Fruit fly (Drosophila melanogaster) whole organism, embryonic: Measurements from ENCODE around the gene CG6142.

Experiments used
- Antp ChIP-seq: fragments of 200-800 bp; sonication (Bioruptor generic); optimal IDR thresholded peaks from 3 replicates; lab custom pipeline; 2016; ENCODE audit warnings: missing biosample characterization, missing genetic modification characterization
- Awh ChIP-seq: fragments of 200-800 bp; sonication (Bioruptor generic); IDR thresholded peaks from 2 replicates; pipeline ENCODE4, ENCODE4 v1.3.6; 2022; ENCODE audit warnings: missing biosample characterization, missing genetic modification characterization
- B-H1 ChIP-seq: fragments of 200-800 bp; sonication (Bioruptor generic); IDR thresholded peaks from 3 replicates; pipeline ENCODE4 v1.3.6; 2022; ENCODE audit warnings: missing biosample characterization, missing genetic modification characterization
- Bgb ChIP-seq: fragments of 200-800 bp; sonication (Bioruptor generic); IDR thresholded peaks from 2 replicates; pipeline ENCODE4 v1.3.6; 2022; ENCODE audit warnings: missing biosample characterization, missing genetic modification characterization; ENCODE audit not compliant: partially characterized antibody
- CG12659 ChIP-seq: fragments of 200-800 bp; sonication (Bioruptor generic); optimal IDR thresholded peaks from 3 replicates; lab custom pipeline; 2017; ENCODE audit warnings: mild to moderate bottlenecking, missing biosample characterization, missing genetic modification reagents, missing genetic modification characterization
- CG14441 ChIP-seq: fragments of 200-800 bp; sonication (Bioruptor generic); IDR thresholded peaks from 2 replicates; pipeline ENCODE4 v1.3.6; 2022; ENCODE audit warnings: missing biosample characterization, missing genetic modification characterization
- CG15073 ChIP-seq: fragments of 200-800 bp; sonication (Bioruptor generic); optimal IDR thresholded peaks from 2 replicates; lab custom pipeline; 2016; ENCODE audit warnings: missing biosample characterization, missing genetic modification characterization
- CG17385 ChIP-seq: fragments of 200-800 bp; sonication (Bioruptor generic); optimal IDR thresholded peaks from 3 replicates; lab custom pipeline; 2018; ENCODE audit warnings: missing biosample characterization, mild to moderate bottlenecking, missing genetic modification characterization
- CG17912 ChIP-seq: fragments of 200-800 bp; sonication (Bioruptor generic); optimal IDR thresholded peaks from 2 replicates; lab custom pipeline; 2018; ENCODE audit warnings: missing biosample characterization, mild to moderate bottlenecking, missing genetic modification characterization
- CG2129 ChIP-seq: fragments of 200-800 bp; sonication (Bioruptor generic); IDR thresholded peaks from 2 replicates; pipeline ENCODE4 v1.3.6; 2022; ENCODE audit warnings: missing biosample characterization, missing genetic modification characterization; ENCODE audit not compliant: partially characterized antibody
- CG2199 ChIP-seq: fragments of 200-800 bp; sonication (Bioruptor generic); IDR thresholded peaks from 3 replicates; pipeline ENCODE4 v1.3.6; 2022; ENCODE audit warnings: missing biosample characterization, missing genetic modification characterization
- CG30403 ChIP-seq: fragments of 200-800 bp; sonication (Bioruptor generic); optimal IDR thresholded peaks from 3 replicates; lab custom pipeline; 2016; ENCODE audit warnings: missing biosample characterization, missing genetic modification characterization
- CG3065 ChIP-seq: fragments of 200-800 bp; sonication (Bioruptor generic); optimal IDR thresholded peaks from 2 replicates; lab custom pipeline; 2016; ENCODE audit warnings: missing biosample characterization, missing genetic modification characterization
- CG31365 ChIP-seq: fragments of 200-800 bp; sonication (Bioruptor generic); optimal IDR thresholded peaks from 2 replicates; lab custom pipeline; 2018; ENCODE audit warnings: missing biosample characterization, mild to moderate bottlenecking, missing genetic modification characterization
- CG3163 ChIP-seq: fragments of 200-800 bp; sonication (Bioruptor generic); optimal IDR thresholded peaks from 3 replicates; lab custom pipeline; 2016; ENCODE audit warnings: missing biosample characterization, missing genetic modification characterization
- CG33557 ChIP-seq: fragments of 200-800 bp; sonication (Bioruptor generic); optimal IDR thresholded peaks from 2 replicates; lab custom pipeline; 2019; ENCODE audit warnings: missing biosample characterization, mild to moderate bottlenecking, missing genetic modification characterization, moderate library complexity
- CG4424 ChIP-seq: fragments of 200-800 bp; sonication (Bioruptor generic); optimal IDR thresholded peaks from 3 replicates; lab custom pipeline; 2016; ENCODE audit warnings: missing biosample characterization, missing genetic modification characterization
- CG5245 ChIP-seq: fragments of 200-800 bp; sonication (Bioruptor generic); optimal IDR thresholded peaks from 3 replicates; lab custom pipeline; 2016; ENCODE audit warnings: missing biosample characterization, missing genetic modification characterization
- CG7372 ChIP-seq: fragments of 200-800 bp; sonication (Bioruptor generic); IDR thresholded peaks from 2 replicates; pipeline ENCODE4 v1.3.6; 2022; ENCODE audit warnings: missing biosample characterization, missing genetic modification characterization
- CG7987 ChIP-seq: fragments of 200-800 bp; sonication (Bioruptor generic); optimal IDR thresholded peaks from 2 replicates; lab custom pipeline; 2018; ENCODE audit warnings: missing biosample characterization, mild to moderate bottlenecking, missing genetic modification characterization, moderate library complexity
- CG8089 ChIP-seq: fragments of 200-800 bp; sonication (Bioruptor generic); optimal IDR thresholded peaks from 3 replicates; lab custom pipeline; 2016; ENCODE audit warnings: missing biosample characterization, missing genetic modification characterization
- D19A ChIP-seq: fragments of 200-800 bp; optimal IDR thresholded peaks from 3 replicates; lab custom pipeline; 2019; ENCODE audit warnings: missing biosample characterization, mild to moderate bottlenecking, missing genetic modification characterization, moderate library complexity
- D19B ChIP-seq: fragments of 200-800 bp; sonication (Bioruptor generic); optimal IDR thresholded peaks from 2 replicates; lab custom pipeline; 2017; ENCODE audit warnings: missing biosample characterization, mild to moderate bottlenecking, missing genetic modification characterization
- Drgx ChIP-seq: fragments of 200-800 bp; sonication (Bioruptor generic); IDR thresholded peaks from 2 replicates; pipeline ENCODE4 v1.3.6; 2022; ENCODE audit warnings: missing biosample characterization, missing genetic modification characterization
- Fer1 ChIP-seq: fragments of 200-800 bp; sonication (Bioruptor generic); optimal IDR thresholded peaks from 2 replicates; lab custom pipeline; 2017; ENCODE audit warnings: missing biosample characterization, mild to moderate bottlenecking, missing genetic modification characterization
- Hey ChIP-seq: fragments of 200-800 bp; sonication (Bioruptor generic); optimal IDR thresholded peaks from 3 replicates; lab custom pipeline; 2018; ENCODE audit warnings: missing biosample characterization, mild to moderate bottlenecking, missing genetic modification characterization
- HmgD ChIP-seq: fragments of 200-800 bp; sonication (Bioruptor generic); optimal IDR thresholded peaks from 3 replicates; lab custom pipeline; 2016; ENCODE audit warnings: missing biosample characterization, missing genetic modification characterization
- Max ChIP-seq: fragments of 200-800 bp; sonication (Bioruptor generic); optimal IDR thresholded peaks from 2 replicates; lab custom pipeline; 2016; ENCODE audit warnings: missing biosample characterization, mild to moderate bottlenecking, missing genetic modification characterization
- PHDP ChIP-seq: fragments of 200-800 bp; sonication (Bioruptor generic); optimal IDR thresholded peaks from 3 replicates; lab custom pipeline; 2018; ENCODE audit warnings: missing biosample characterization, mild to moderate bottlenecking, missing genetic modification characterization, moderate library complexity
- Usf ChIP-seq: fragments of 200-800 bp; sonication (Bioruptor generic); optimal IDR thresholded peaks from 2 replicates; lab custom pipeline; 2017; ENCODE audit warnings: missing genotype, missing biosample characterization, missing genetic modification characterization
- Vsx1 ChIP-seq: fragments of 200-800 bp; sonication (Bioruptor generic); optimal IDR thresholded peaks from 2 replicates; lab custom pipeline; 2017; ENCODE audit warnings: missing biosample characterization, mild to moderate bottlenecking, missing genetic modification characterization, missing genetic modification reagents
- al ChIP-seq: fragments of 200-800 bp; sonication (Bioruptor generic); IDR thresholded peaks from 2 replicates; pipeline ENCODE4 v1.3.6; 2022; ENCODE audit warnings: missing biosample characterization, missing genetic modification characterization
- bsh ChIP-seq, 2 experiments: fragments of 200-800 bp; sonication (Bioruptor generic); optimal IDR thresholded peaks; 2 replicates each; lab custom pipeline; 2017 to 2018; ENCODE audit warnings: mild to moderate bottlenecking in 2 of 2, missing biosample characterization in 2 of 2, missing genetic modification characterization in 2 of 2, moderate library complexity in 1 of 2
- chif ChIP-seq, 2 experiments: fragments of 200-800 bp; sonication (Bioruptor generic); optimal IDR thresholded peaks; 3 replicates each; lab custom pipeline; 2016; ENCODE audit warnings: missing biosample characterization in 2 of 2, missing genetic modification characterization in 2 of 2
- disco-r ChIP-seq: fragments of 200-800 bp; sonication (Bioruptor generic); optimal IDR thresholded peaks from 2 replicates; lab custom pipeline; 2016; ENCODE audit warnings: missing biosample characterization, missing genetic modification characterization
- maf-S ChIP-seq: fragments of 200-800 bp; sonication (Bioruptor generic); optimal IDR thresholded peaks from 2 replicates; lab custom pipeline; 2016; ENCODE audit warnings: missing biosample characterization, missing genetic modification characterization
- otp ChIP-seq: fragments of 200-800 bp; sonication (Bioruptor generic); IDR thresholded peaks from 3 replicates; pipeline ENCODE4, ENCODE4 v1.3.6; 2022; ENCODE audit warnings: missing biosample characterization, missing genetic modification characterization
- p53 ChIP-seq: fragments of 200-800 bp; sonication (Bioruptor generic); optimal IDR thresholded peaks from 2 replicates; lab custom pipeline; 2016; ENCODE audit warnings: missing biosample characterization, missing genetic modification characterization
- pan ChIP-seq, 4 experiments: fragments of >200 bp in 3 of 4; fragments of 200-800 bp in 1 of 4; sonication (Bioruptor generic) in 1 of 4; optimal IDR thresholded peaks in 3 of 4; IDR thresholded peaks in 1 of 4; 2 replicates each; pipeline versions ENCODE4 v1.3.6 to Lab custom; 2017 to 2022; ENCODE audit warnings: missing biosample characterization in 2 of 4, missing genetic modification characterization in 2 of 4, mixed read lengths in 1 of 4
- peb ChIP-seq: fragments of 200-800 bp; sonication (Bioruptor generic); IDR thresholded peaks from 2 replicates; pipeline ENCODE4 v1.3.6; 2022; ENCODE audit warnings: missing biosample characterization, missing genetic modification characterization
- rib ChIP-seq: fragments of 200-800 bp; sonication (Bioruptor generic); IDR thresholded peaks from 2 replicates; pipeline ENCODE4 v1.3.6; 2022; ENCODE audit warnings: missing biosample characterization, missing genetic modification characterization
- run ChIP-seq: fragments of 200-800 bp; sonication (Bioruptor generic); optimal IDR thresholded peaks from 3 replicates; lab custom pipeline; 2018; ENCODE audit warnings: missing biosample characterization, mild to moderate bottlenecking, missing genetic modification characterization
- sd ChIP-seq: fragments of 200-800 bp; sonication (Bioruptor generic); optimal IDR thresholded peaks from 3 replicates; lab custom pipeline; 2018; ENCODE audit warnings: missing biosample characterization, mild to moderate bottlenecking, missing genetic modification characterization, moderate library complexity
- slou ChIP-seq: fragments of 200-800 bp; sonication (Bioruptor generic); optimal IDR thresholded peaks from 3 replicates; lab custom pipeline; 2016; ENCODE audit warnings: missing biosample characterization, missing genetic modification characterization
- so ChIP-seq: fragments of 200-800 bp; sonication (Bioruptor generic); IDR thresholded peaks from 3 replicates; pipeline ENCODE4 v1.3.6; 2022; ENCODE audit warnings: missing biosample characterization, missing genetic modification characterization
- ssp ChIP-seq: fragments of 200-800 bp; sonication (Bioruptor generic); IDR thresholded peaks from 2 replicates; pipeline ENCODE4 v1.3.6; 2022; ENCODE audit warnings: missing biosample characterization, missing genetic modification characterization
- stwl ChIP-seq: fragments of 200-800 bp; sonication (Bioruptor generic); optimal IDR thresholded peaks from 3 replicates; lab custom pipeline; 2018; ENCODE audit warnings: missing biosample characterization, mild to moderate bottlenecking, missing genetic modification characterization, moderate library complexity
- z ChIP-seq: fragments of 200-800 bp; sonication (Bioruptor generic); IDR thresholded peaks from 3 replicates; pipeline ENCODE4 v1.3.6; 2022; ENCODE audit warnings: missing biosample characterization, missing genetic modification characterization
- zen2 ChIP-seq: fragments of 200-800 bp; sonication (Bioruptor generic); IDR thresholded peaks from 3 replicates; pipeline ENCODE4 v1.3.6; 2022; ENCODE audit warnings: missing biosample characterization, missing genetic modification characterization; ENCODE audit not compliant: partially characterized antibody
- zf30C ChIP-seq: fragments of 200-800 bp; sonication (Bioruptor generic); optimal IDR thresholded peaks from 3 replicates; lab custom pipeline; 2018; ENCODE audit warnings: missing biosample characterization, mild to moderate bottlenecking, missing genetic modification characterization

CG6142 gene

DNA sequence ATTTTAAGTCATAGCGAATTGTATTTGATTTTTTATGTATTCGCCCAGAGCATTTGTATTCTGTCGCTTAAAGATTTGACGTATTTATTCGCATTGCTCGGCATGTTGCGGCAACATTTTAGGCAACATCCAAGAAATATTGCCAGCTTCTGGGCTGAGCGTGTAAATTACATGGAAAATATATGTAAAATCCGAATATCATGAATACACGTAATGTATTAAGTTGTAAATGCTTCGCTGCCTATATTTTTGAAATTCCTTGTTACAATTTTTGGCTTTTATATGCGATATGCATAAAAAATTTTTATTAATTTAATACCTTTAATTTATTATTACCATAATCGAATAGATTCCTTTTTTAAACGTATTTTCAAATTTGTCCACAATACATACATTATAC lies 3.3 kb upstream of the CG6142 start (continued):
- TF ChIP-seq chif (GFP tag; optimal IDR thresholded peaks at IDR 0.05; lab: Kevin White, UChicago) (no peak), CG3065 (no peak), ssp (GFP tag; lab: Robert Waterston, UW) (no peak), Fer1 (GFP tag; lab: Kevin White, UChicago) (no peak), disco-r (GFP tag; lab: Kevin White, UChicago) (no peak), CG31365 (tag; lab: Kevin White, UChicago) (no peak), z (GFP tag; lab: Robert Waterston, UW) (no peak), sd (tag; lab: Kevin White, UChicago) (no peak), Bgb (GFP tag; lab: Robert Waterston, UW) (peak; percentile 67), D19B (GFP tag; lab: Kevin White, UChicago) (no peak), PHDP (tag; lab: Kevin White, UChicago) (no peak), stwl (peak; percentile 51), Drgx (no peak), CG2129 (GFP tag; lab: Robert Waterston, UW) (no peak), CG17385 (GFP tag; lab: Kevin White, UChicago) (no peak), CG7987 (GFP tag; lab: Kevin White, UChicago) (no peak), p53 (GFP tag; lab: Kevin White, UChicago) (no peak)

DNA sequence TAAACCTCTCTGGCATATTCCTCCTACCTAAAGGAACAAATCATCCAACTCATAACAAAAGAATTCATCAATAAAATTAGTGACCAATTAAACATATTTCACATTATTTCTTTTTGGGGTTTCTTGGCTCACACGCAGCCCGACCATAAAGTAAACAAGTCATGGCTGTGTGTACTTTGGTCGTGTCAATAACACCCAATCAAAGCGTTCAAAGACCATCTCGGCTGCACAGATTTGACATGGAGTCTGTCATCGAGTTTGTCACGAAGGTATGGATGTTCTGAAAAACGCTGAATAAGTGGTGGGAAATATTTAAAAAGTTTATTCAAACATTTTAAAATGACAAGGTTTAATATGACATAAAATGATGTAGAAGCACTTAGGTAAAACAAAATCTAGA lies 2.4 kb upstream of the CG6142 start:
- TF ChIP-seq CG14441 (no peak), pan (optimal IDR thresholded peaks at IDR 0.05; lab: Kevin White, UChicago) (no peak), pan (GFP tag; optimal IDR thresholded peaks at IDR 0.05 in 1 of 2, IDR thresholded peaks at IDR 0.05 in 1 of 2) (peak in 1 of 2 experiments; percentile 15), rib (GFP tag; lab: Robert Waterston, UW) (no peak), CG12659 (peak; percentile 25), CG7372 (GFP tag; lab: Robert Waterston, UW) (no peak), peb (GFP tag; lab: Robert Waterston, UW) (no peak), CG2199 (GFP tag; lab: Robert Waterston, UW) (no peak), Hey (no peak), Antp (GFP tag; lab: Kevin White, UChicago) (no peak), Max (GFP tag; lab: Kevin White, UChicago) (peak; percentile 1), al (GFP tag; lab: Robert Waterston, UW) (no peak), D19A (tag; lab: Kevin White, UChicago) (no peak), CG30403 (GFP tag; lab: Kevin White, UChicago) (no peak), CG15073 (GFP tag; lab: Kevin White, UChicago) (no peak), zf30C (no peak), run (tag; lab: Kevin White, UChicago) (no peak), HmgD (GFP tag; lab: Kevin White, UChicago) (no peak), CG4424 (GFP tag; lab: Kevin White, UChicago) (no peak), CG17912 (GFP tag; lab: Kevin White, UChicago) (peak; percentile 70), slou (peak; percentile 17), Usf (no peak), B-H1 (GFP tag; lab: Robert Waterston, UW) (peak; percentile 39), CG2129 (GFP tag; lab: Robert Waterston, UW) (no peak), otp (peak; percentile 59; the same call in 1 of the 3 replicates), CG33557 (GFP tag; lab: Kevin White, UChicago) (peak; percentile 56), CG8089 (peak; percentile 9), Vsx1 (GFP tag; lab: Kevin White, UChicago) (peak; percentile 49), so (GFP tag; lab: Robert Waterston, UW) (peak; percentile 59; the same call in 1 of the 3 replicates), CG3163 (GFP tag; lab: Kevin White, UChicago) (no peak), maf-S (peak; percentile 9), CG5245 (GFP tag; lab: Kevin White, UChicago) (no peak), zen2 (no peak), bsh (GFP tag; optimal IDR thresholded peaks at IDR 0.05; lab: Kevin White, UChicago) (peak in 1 of 2 experiments; percentile 63), Awh (peak; percentile 85)
